Fruit fly (Drosophila melanogaster): ENCODE data around the gene nesd.

Gene nesd

dm6 chr2L:20098194-20098593 lies 4.4 kb downstream of the nesd start:
- TF ChIP-seq Gug (GFP tag; IDR thresholded peaks at IDR 0.05): no peak
- TF ChIP-seq fkh (GFP tag; optimal IDR thresholded peaks at IDR 0.05): peak; percentile 8

- TF ChIP-seq Sox14 (GFP tag; optimal IDR thresholded peaks at IDR 0.05) (no peak), CG6808 (GFP tag; optimal IDR thresholded peaks at IDR 0.05) (no peak), esn (GFP tag; optimal IDR thresholded peaks at IDR 0.05) (no peak), CG11762 (GFP tag; optimal IDR thresholded peaks at IDR 0.05; ENCODE audit: insufficient read depth) (no peak), CG11902 (GFP tag; optimal IDR thresholded peaks at IDR 0.05) (no peak), CG31627 (GFP tag; optimal IDR thresholded peaks at IDR 0.05) (no peak), Hr38 (GFP tag; optimal IDR thresholded peaks at IDR 0.05) (no peak), dsx (GFP tag; optimal IDR thresholded peaks at IDR 0.05; ENCODE audit: poor library complexity, severe bottlenecking) (no peak), CG6854 (GFP tag; optimal IDR thresholded peaks at IDR 0.05) (no peak), salr (GFP tag; optimal IDR thresholded peaks at IDR 0.05) (no peak), OdsH (GFP tag; optimal IDR thresholded peaks at IDR 0.05) (no peak), fd85E (GFP tag; optimal IDR thresholded peaks at IDR 0.05) (no peak), Gug (GFP tag; IDR thresholded peaks at IDR 0.05) (no peak), Hr4 (GFP tag; optimal IDR thresholded peaks at IDR 0.05) (no peak), topi (GFP tag; optimal IDR thresholded peaks at IDR 0.05) (no peak)
Observed at dm6 chr2L:20104050-20104449, 10.3 kb downstream of the nesd start, which contains the start of gene CG13970. Gene CG13970, minus strand, starts transcription at chr2L:20104150.

- TF ChIP-seq OdsH (GFP tag; optimal IDR thresholded peaks at IDR 0.05) (no peak), CG8319 (GFP tag; optimal IDR thresholded peaks at IDR 0.05) (no peak), CG6276 (GFP tag; optimal IDR thresholded peaks at IDR 0.05) (no peak), CG3919 (GFP tag; optimal IDR thresholded peaks at IDR 0.05) (no peak), salr (GFP tag; optimal IDR thresholded peaks at IDR 0.05) (no peak), CG4318 (GFP tag; optimal IDR thresholded peaks at IDR 0.05) (no peak), Eip78C (GFP tag) (no peak), achi (GFP tag; optimal IDR thresholded peaks at IDR 0.05) (no peak)
Observed at dm6 chr2L:20104526-20104925, 10.8 kb downstream of the nesd start.

- no peak for TF ChIP-seq Eip75B (GFP tag; optimal IDR thresholded peaks at IDR 0.05)
- TF ChIP-seq CG8119 (GFP tag; IDR thresholded peaks at IDR 0.05): no peak
- peak; percentile 14 for TF ChIP-seq cyc (GFP tag; optimal IDR thresholded peaks at IDR 0.05)
- peak; percentile 1 for TF ChIP-seq Met (GFP tag; optimal IDR thresholded peaks at IDR 0.05)
- no peak for TF ChIP-seq CG6276 (GFP tag; optimal IDR thresholded peaks at IDR 0.05)
- TF ChIP-seq CG15336 (GFP tag; IDR thresholded peaks at IDR 0.05): no peak
- TF ChIP-seq Hr39 (GFP tag; optimal IDR thresholded peaks at IDR 0.05): peak; percentile 35
- TF ChIP-seq salr (GFP tag; optimal IDR thresholded peaks at IDR 0.05): no peak
- TF ChIP-seq lz (GFP tag; optimal IDR thresholded peaks at IDR 0.05): peak; percentile 20
- no peak for TF ChIP-seq CG4318 (GFP tag; optimal IDR thresholded peaks at IDR 0.05)
- TF ChIP-seq Eip78C (GFP tag): peak; percentile 7
- TF ChIP-seq esn (GFP tag; optimal IDR thresholded peaks at IDR 0.05): peak; percentile 17
- no peak for TF ChIP-seq Blimp-1 (GFP tag; optimal IDR thresholded peaks at IDR 0.05)
- no peak for TF ChIP-seq fkh (GFP tag; optimal IDR thresholded peaks at IDR 0.05)
- TF ChIP-seq net (GFP tag; optimal IDR thresholded peaks at IDR 0.05): no peak
- TF ChIP-seq CG10669 (GFP tag; optimal IDR thresholded peaks at IDR 0.05): no peak
- peak; percentile 39 for TF ChIP-seq CG31627 (GFP tag; optimal IDR thresholded peaks at IDR 0.05)
- TF ChIP-seq Sox102F (GFP tag; optimal IDR thresholded peaks at IDR 0.05): no peak
- peak; percentile 78 for TF ChIP-seq CG1621 (tag; optimal IDR thresholded peaks at IDR 0.05)
Observed at dm6 chr2L:20106595-20106994, 12.8 kb downstream of the nesd start.

dm6 chr2L:20115865-20116264 lies 22.1 kb downstream of the nesd start:
- TF ChIP-seq esn (GFP tag; optimal IDR thresholded peaks at IDR 0.05): no peak
- no peak for TF ChIP-seq CG3919 (GFP tag; optimal IDR thresholded peaks at IDR 0.05)
- no peak for TF ChIP-seq Gug (GFP tag; IDR thresholded peaks at IDR 0.05)
- TF ChIP-seq fkh (GFP tag; optimal IDR thresholded peaks at IDR 0.05): no peak
- TF ChIP-seq Eip93F (GFP tag; optimal IDR thresholded peaks at IDR 0.05): no peak
- TF ChIP-seq Smox (GFP tag; optimal IDR thresholded peaks at IDR 0.05): no peak
- TF ChIP-seq fd59A (GFP tag; optimal IDR thresholded peaks at IDR 0.05): no peak
- no peak for TF ChIP-seq Hr4 (GFP tag; optimal IDR thresholded peaks at IDR 0.05)
- no peak for TF ChIP-seq Sox102F (GFP tag; optimal IDR thresholded peaks at IDR 0.05)
